Fruit fly (Drosophila melanogaster) whole organism, embryonic: Measurements from ENCODE around the gene CG16953.

Experiments
- Abd-B ChIP-seq: fragments of 200-800 bp; sonication (Bioruptor generic); optimal IDR thresholded peaks from 2 replicates; lab custom pipeline; 2018; ENCODE audit warnings: missing biosample characterization, mild to moderate bottlenecking, missing genetic modification characterization, moderate library complexity
- Aef1 ChIP-seq: fragments of 200-800 bp; sonication (Bioruptor generic); IDR thresholded peaks from 3 replicates; pipeline ENCODE4 v1.3.6; 2022; ENCODE audit warnings: missing biosample characterization, missing genetic modification characterization
- BtbVII ChIP-seq: fragments of 200-800 bp; sonication (Bioruptor generic); optimal IDR thresholded peaks from 3 replicates; lab custom pipeline; 2017; ENCODE audit warnings: missing biosample characterization, mild to moderate bottlenecking, missing genetic modification characterization
- Bteb2 ChIP-seq: fragments of 200-800 bp; sonication (Bioruptor generic); optimal IDR thresholded peaks from 2 replicates; lab custom pipeline; 2016; ENCODE audit warnings: missing biosample characterization, missing genetic modification characterization
- CG10431 ChIP-seq: fragments of 200-800 bp; sonication (Bioruptor generic); optimal IDR thresholded peaks from 3 replicates; lab custom pipeline; 2018; ENCODE audit warnings: missing biosample characterization, mild to moderate bottlenecking, missing genetic modification characterization
- CG10543 ChIP-seq: fragments of 200-800 bp; sonication (Bioruptor generic); optimal IDR thresholded peaks from 3 replicates; lab custom pipeline; 2017; ENCODE audit warnings: missing biosample characterization, mild to moderate bottlenecking, missing genetic modification characterization, moderate library complexity
- CG11696 ChIP-seq: fragments of 200-800 bp; sonication (Bioruptor generic); IDR thresholded peaks from 2 replicates; pipeline ENCODE4 v1.3.6; 2022; ENCODE audit warnings: missing biosample characterization, missing genetic modification characterization
- CG12155 ChIP-seq: fragments of 200-800 bp; sonication (Bioruptor generic); optimal IDR thresholded peaks from 3 replicates; lab custom pipeline; 2016; ENCODE audit warnings: missing biosample characterization, missing genetic modification characterization
- CG12236 ChIP-seq: fragments of 200-800 bp; sonication (Bioruptor generic); optimal IDR thresholded peaks from 2 replicates; lab custom pipeline; 2016; ENCODE audit warnings: missing biosample characterization, missing genetic modification characterization
- CG12391 ChIP-seq: fragments of 200-800 bp; sonication (Bioruptor generic); optimal IDR thresholded peaks from 3 replicates; lab custom pipeline; 2018; ENCODE audit warnings: missing biosample characterization, mild to moderate bottlenecking, missing genetic modification characterization, moderate library complexity
- CG14014 ChIP-seq: fragments of 200-800 bp; sonication (Bioruptor generic); IDR thresholded peaks from 2 replicates; pipeline ENCODE4 v1.3.6; 2022; ENCODE audit warnings: missing biosample characterization, missing genetic modification characterization
- CG1529 ChIP-seq: fragments of 200-800 bp; sonication (Bioruptor generic); optimal IDR thresholded peaks from 3 replicates; lab custom pipeline; 2018; ENCODE audit warnings: missing biosample characterization, missing genetic modification characterization
- CG15601 ChIP-seq: fragments of 200-800 bp; sonication (Bioruptor generic); optimal IDR thresholded peaks from 3 replicates; lab custom pipeline; 2019; ENCODE audit warnings: missing biosample characterization, mild to moderate bottlenecking, missing genetic modification characterization, moderate library complexity
- CG34224 ChIP-seq: fragments of 200-800 bp; sonication (Bioruptor generic); IDR thresholded peaks from 3 replicates; pipeline ENCODE4 v1.3.6; 2022; ENCODE audit warnings: missing biosample characterization, missing genetic modification characterization; ENCODE audit not compliant: partially characterized antibody
- CG4707 ChIP-seq: fragments of 200-800 bp; sonication (Bioruptor generic); optimal IDR thresholded peaks from 2 replicates; lab custom pipeline; 2018; ENCODE audit warnings: missing biosample characterization, mild to moderate bottlenecking, missing genetic modification characterization, moderate library complexity
- CG5953 ChIP-seq: fragments of 200-800 bp; sonication (Bioruptor generic); IDR thresholded peaks from 2 replicates; pipeline ENCODE4 v1.3.6; 2022; ENCODE audit warnings: missing biosample characterization, missing genetic modification characterization
- CG7963 ChIP-seq: fragments of 200-800 bp; sonication (Bioruptor generic); IDR thresholded peaks from 3 replicates; pipeline ENCODE4 v1.3.6; 2022; ENCODE audit warnings: missing biosample characterization, missing genetic modification characterization; ENCODE audit not compliant: partially characterized antibody
- CG8089 ChIP-seq: fragments of 200-800 bp; sonication (Bioruptor generic); optimal IDR thresholded peaks from 3 replicates; lab custom pipeline; 2016; ENCODE audit warnings: missing biosample characterization, missing genetic modification characterization
- CG8924 ChIP-seq: fragments of 200-800 bp; optimal IDR thresholded peaks from 3 replicates; lab custom pipeline; 2019; ENCODE audit warnings: missing biosample characterization, mild to moderate bottlenecking, missing genetic modification characterization, moderate library complexity
- CHES-1-like ChIP-seq: fragments of 200-800 bp; sonication (Bioruptor generic); optimal IDR thresholded peaks from 2 replicates; lab custom pipeline; 2016; ENCODE audit warnings: missing biosample characterization, missing genetic modification characterization
- Camta ChIP-seq: fragments of 200-800 bp; sonication (Bioruptor generic); optimal IDR thresholded peaks from 2 replicates; lab custom pipeline; 2016; ENCODE audit warnings: missing biosample characterization, missing genetic modification characterization
- CoRest ChIP-seq: fragments of 200-800 bp; sonication (Bioruptor generic); optimal IDR thresholded peaks from 3 replicates; lab custom pipeline; 2018; ENCODE audit warnings: missing biosample characterization, mild to moderate bottlenecking, missing genetic modification characterization, moderate library complexity
- Deaf1 ChIP-seq: fragments of 200-800 bp; optimal IDR thresholded peaks from 3 replicates; lab custom pipeline; 2019; ENCODE audit warnings: missing biosample characterization, mild to moderate bottlenecking, missing genetic modification characterization, moderate library complexity
- H2.0 ChIP-seq: fragments of 200-800 bp; sonication (Bioruptor generic); IDR thresholded peaks from 2 replicates; pipeline ENCODE4 v1.3.6; 2022; ENCODE audit warnings: missing biosample characterization, missing genetic modification characterization
- Hey ChIP-seq: fragments of 200-800 bp; sonication (Bioruptor generic); optimal IDR thresholded peaks from 3 replicates; lab custom pipeline; 2018; ENCODE audit warnings: missing biosample characterization, mild to moderate bottlenecking, missing genetic modification characterization
- Kr ChIP-seq: fragments of 200-800 bp; sonication (Bioruptor generic); optimal IDR thresholded peaks from 2 replicates; lab custom pipeline; 2017; ENCODE audit warnings: missing biosample characterization, mild to moderate bottlenecking, missing genetic modification characterization
- Lhr ChIP-seq: fragments of 200-800 bp; sonication (Bioruptor generic); optimal IDR thresholded peaks from 3 replicates; lab custom pipeline; 2017; ENCODE audit warnings: mild to moderate bottlenecking, missing biosample characterization, missing genetic modification reagents, missing genetic modification characterization
- NFAT ChIP-seq: fragments of 200-800 bp; sonication (Bioruptor generic); IDR thresholded peaks from 2 replicates; pipeline ENCODE4 v1.3.6; 2022; ENCODE audit warnings: missing biosample characterization, missing genetic modification characterization
- Sin3A ChIP-seq: fragments of >200 bp; optimal IDR thresholded peaks from 2 replicates; lab custom pipeline; 2018
- Sox100B ChIP-seq: fragments of 200-800 bp; sonication (Bioruptor generic); optimal IDR thresholded peaks from 3 replicates; lab custom pipeline; 2018; ENCODE audit warnings: missing biosample characterization, mild to moderate bottlenecking, missing genetic modification characterization
- Sox102F ChIP-seq: fragments of 200-800 bp; sonication (Bioruptor generic); optimal IDR thresholded peaks from 2 replicates; lab custom pipeline; 2018; ENCODE audit warnings: missing biosample characterization, mild to moderate bottlenecking, missing genetic modification characterization, moderate library complexity
- ac ChIP-seq: fragments of 200-800 bp; sonication (Bioruptor generic); optimal IDR thresholded peaks from 3 replicates; lab custom pipeline; 2017; ENCODE audit warnings: missing biosample characterization, mild to moderate bottlenecking, missing genetic modification characterization
- dati ChIP-seq: fragments of 200-800 bp; sonication (Bioruptor generic); IDR thresholded peaks from 2 replicates; pipeline ENCODE4 v1.3.6; 2022; ENCODE audit warnings: missing biosample characterization, missing genetic modification characterization
- eve ChIP-seq, 2 experiments: fragments of >200 bp; optimal IDR thresholded peaks; 2 replicates each; lab custom pipeline; 2017; ENCODE audit warnings: missing biosample characterization in 2 of 2, missing genetic modification characterization in 2 of 2
- fru ChIP-seq: fragments of >200 bp; optimal IDR thresholded peaks from 2 replicates; lab custom pipeline; 2017
- fu2 ChIP-seq: fragments of 200-800 bp; sonication (Bioruptor generic); optimal IDR thresholded peaks from 2 replicates; lab custom pipeline; 2016; ENCODE audit warnings: missing biosample characterization, missing genetic modification characterization
- gcm2 ChIP-seq: fragments of 200-800 bp; sonication (Bioruptor generic); optimal IDR thresholded peaks from 2 replicates; lab custom pipeline; 2016; ENCODE audit warnings: missing biosample characterization, missing genetic modification characterization
- gem ChIP-seq: fragments of 200-800 bp; sonication (Bioruptor generic); optimal IDR thresholded peaks from 2 replicates; lab custom pipeline; 2019; ENCODE audit warnings: missing biosample characterization, mild to moderate bottlenecking, missing genetic modification characterization, moderate library complexity
- gro ChIP-seq: fragments of 200-800 bp; sonication (Bioruptor generic); optimal IDR thresholded peaks from 2 replicates; lab custom pipeline; 2016; ENCODE audit warnings: missing biosample characterization, missing genetic modification characterization
- hb ChIP-seq: fragments of 200-800 bp; sonication (Bioruptor generic); IDR thresholded peaks from 3 replicates; pipeline ENCODE4 v1.3.6; 2022; ENCODE audit warnings: missing biosample characterization, missing genetic modification characterization; ENCODE audit not compliant: partially characterized antibody
- jing ChIP-seq: fragments of 200-800 bp; sonication (Bioruptor generic); optimal IDR thresholded peaks from 2 replicates; lab custom pipeline; 2018; ENCODE audit warnings: missing biosample characterization, mild to moderate bottlenecking, missing genetic modification characterization
- pnt ChIP-seq: fragments of 200-800 bp; sonication (Bioruptor generic); optimal IDR thresholded peaks from 3 replicates; lab custom pipeline; 2016; ENCODE audit warnings: missing biosample characterization, missing genetic modification characterization
- psq ChIP-seq: fragments of 200-800 bp; sonication (Bioruptor generic); optimal IDR thresholded peaks from 2 replicates; lab custom pipeline; 2017; ENCODE audit warnings: missing biosample characterization, missing genetic modification characterization
- sim ChIP-seq: fragments of 200-800 bp; sonication (Bioruptor generic); IDR thresholded peaks from 2 replicates; pipeline ENCODE4 v1.3.6; 2022; ENCODE audit warnings: missing biosample characterization, missing genetic modification characterization
- slbo ChIP-seq: fragments of 200-800 bp; sonication (Bioruptor generic); IDR thresholded peaks from 2 replicates; pipeline ENCODE4 v1.3.6; 2022; ENCODE audit warnings: missing biosample characterization, missing genetic modification characterization
- sna ChIP-seq: fragments of 200-800 bp; sonication (Bioruptor generic); IDR thresholded peaks from 2 replicates; pipeline ENCODE4 v1.3.6; 2022; ENCODE audit warnings: missing biosample characterization, missing genetic modification characterization; ENCODE audit not compliant: partially characterized antibody
- tup ChIP-seq: fragments of 200-800 bp; sonication (Bioruptor generic); optimal IDR thresholded peaks from 2 replicates; lab custom pipeline; 2016; ENCODE audit warnings: missing biosample characterization, mild to moderate bottlenecking, missing genetic modification characterization, moderate library complexity
- tx ChIP-seq: fragments of 200-800 bp; sonication (Bioruptor generic); optimal IDR thresholded peaks from 2 replicates; lab custom pipeline; 2016; ENCODE audit warnings: missing biosample characterization, missing genetic modification characterization
- zen ChIP-seq: fragments of 200-800 bp; sonication (Bioruptor generic); optimal IDR thresholded peaks from 3 replicates; lab custom pipeline; 2018; ENCODE audit warnings: missing biosample characterization, mild to moderate bottlenecking, missing genetic modification characterization, moderate library complexity
- zf30C ChIP-seq: fragments of 200-800 bp; sonication (Bioruptor generic); optimal IDR thresholded peaks from 3 replicates; lab custom pipeline; 2018; ENCODE audit warnings: missing biosample characterization, mild to moderate bottlenecking, missing genetic modification characterization

The CG16953 gene

DNA sequence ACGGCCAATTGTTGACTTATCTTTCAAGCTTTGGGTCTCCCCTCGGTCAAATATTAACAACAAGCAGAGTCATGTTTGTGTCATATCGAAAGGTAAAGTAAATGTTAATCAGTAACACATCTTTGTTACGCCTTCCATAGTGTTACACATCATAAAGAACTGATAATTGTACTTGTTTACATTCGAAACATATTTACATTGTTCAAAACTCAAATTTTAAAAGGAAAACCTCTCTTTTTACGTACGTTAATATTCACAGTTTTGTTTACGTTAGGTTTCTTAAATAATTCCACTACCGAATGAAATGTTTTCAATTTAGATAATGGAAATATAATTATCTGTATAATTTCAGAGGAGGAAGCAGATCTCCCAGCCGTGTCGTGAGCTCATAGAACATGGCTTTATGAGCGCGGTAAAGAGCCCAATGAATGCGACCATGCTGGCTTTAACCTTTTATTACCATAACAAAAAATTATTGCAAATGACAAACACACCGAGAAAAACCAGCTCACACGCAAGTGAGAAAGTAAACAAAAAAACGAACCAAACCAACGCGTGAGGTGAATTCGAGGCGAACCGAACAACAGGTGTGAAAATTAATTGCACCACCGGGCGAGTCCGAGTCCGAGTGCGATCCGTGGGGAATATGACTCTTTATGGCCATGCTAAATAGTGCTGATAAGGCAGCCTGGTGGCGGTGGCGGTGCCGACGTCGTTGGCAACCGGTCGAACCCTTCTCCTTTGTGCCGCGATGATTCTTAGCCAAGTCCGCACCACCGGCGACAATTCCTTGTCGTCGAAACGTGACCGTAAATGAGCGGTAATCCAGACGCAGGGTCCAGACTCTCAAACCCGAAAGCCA, 43.1 kb downstream of the CG16953 start (continued):
- TF ChIP-seq hb (no peak), Camta (GFP tag; lab: Kevin White, UChicago) (peak; percentile 18), psq (GFP tag; lab: Kevin White, UChicago) (no peak), sna (no peak), CG34224 (GFP tag; lab: Robert Waterston, UW) (no peak), Aef1 (no peak), CoRest (tag; lab: Kevin White, UChicago) (peak; percentile 49), fru (lab: Kevin White, UChicago) (no peak), NFAT (GFP tag; lab: Robert Waterston, UW) (no peak), gro (GFP tag; lab: Kevin White, UChicago) (no peak), Abd-B (GFP tag; lab: Kevin White, UChicago) (no peak), CG12155 (GFP tag; lab: Kevin White, UChicago) (no peak), gem (tag; lab: Kevin White, UChicago) (peak; percentile 67), CG14014 (GFP tag; lab: Robert Waterston, UW) (peak; percentile 61; the same call in 1 of the 2 replicates), Bteb2 (GFP tag; lab: Kevin White, UChicago) (no peak), slbo (GFP tag; lab: Robert Waterston, UW) (no peak), CG1529 (GFP tag; lab: Kevin White, UChicago) (peak; percentile 71), sim (GFP tag; lab: Robert Waterston, UW) (0 out of 2 replicates have a peak, but pooled peaks have one; percentile 22), CG5953 (GFP tag; lab: Robert Waterston, UW) (no peak), CG12236 (GFP tag; lab: Kevin White, UChicago) (peak; percentile 4), gcm2 (GFP tag; lab: Kevin White, UChicago) (no peak), CG11696 (GFP tag; lab: Robert Waterston, UW) (no peak), zf30C (GFP tag; lab: Kevin White, UChicago) (peak; percentile 61), CG10543 (GFP tag; lab: Kevin White, UChicago) (peak; percentile 9), Sox100B (peak; percentile 77), H2.0 (GFP tag; lab: Robert Waterston, UW) (no peak), CHES-1-like (GFP tag; lab: Kevin White, UChicago) (no peak), Lhr (GFP tag; lab: Kevin White, UChicago) (peak; percentile 15), ac (GFP tag; lab: Kevin White, UChicago) (peak; percentile 62), Kr (peak; percentile 74), CG7963 (no peak), tup (GFP tag; lab: Kevin White, UChicago) (no peak), pnt (GFP tag; lab: Kevin White, UChicago) (peak; percentile 8), Deaf1 (tag; lab: Kevin White, UChicago) (peak; percentile 29), CG10431 (GFP tag; lab: Kevin White, UChicago) (peak; percentile 3), BtbVII (no peak), eve (GFP tag; optimal IDR thresholded peaks at IDR 0.05; lab: Kevin White, UChicago) (peak in 1 of 2 experiments; percentile 75), CG4707 (GFP tag; lab: Kevin White, UChicago) (peak; percentile 60), Hey (tag; lab: Kevin White, UChicago) (no peak), CG8924 (peak; percentile 39), jing (GFP tag; lab: Kevin White, UChicago) (no peak), fu2 (GFP tag; lab: Kevin White, UChicago) (no peak), zen (peak; percentile 44), dati (no peak), CG12391 (tag; lab: Kevin White, UChicago) (peak; percentile 30), CG8089 (GFP tag; lab: Kevin White, UChicago) (no peak), Sin3A (no peak), Sox102F (GFP tag; lab: Kevin White, UChicago) (peak; percentile 33), CG15601 (tag; lab: Kevin White, UChicago) (peak; percentile 81), tx (GFP tag; lab: Kevin White, UChicago) (no peak)
